Worm (Caenorhabditis elegans) whole organism, L4 larva: Measurements from ENCODE around the gene srt-5.
"Not testable (repeated sequence)": the region's sequence is repeated elsewhere in the genome, so short reads cannot be mapped to it uniquely, and the experiment has no call there.

Experiments used
- D1046.2 ChIP-seq: fragments of 200-800 bp; sonication (Bioruptor generic); IDR thresholded peaks from 2 replicates; pipeline ENCODE4 v1.3.6; 2022; ENCODE audit warnings: missing genetic modification characterization, missing compliant biosample characterization
- F26F4.8 ChIP-seq: fragments of 200-800 bp; sonication (Bioruptor generic); conservative IDR thresholded peaks from 2 replicates; pipeline ENCODE4 v1.3.6; 2022; ENCODE audit warnings: missing genetic modification characterization, missing compliant biosample characterization
- F37D6.2 ChIP-seq: sonication (generic microtip); optimal IDR thresholded peaks from 2 replicates; lab custom pipeline; 2016; ENCODE audit warnings: mild to moderate bottlenecking, missing genetic modification characterization, missing compliant biosample characterization
- F49E8.2 ChIP-seq: sonication (generic microtip); optimal IDR thresholded peaks from 2 replicates; lab custom pipeline; 2016; ENCODE audit warnings: missing compliant biosample characterization, mild to moderate bottlenecking, missing genetic modification characterization, borderline replicate concordance
- ZK546.5 ChIP-seq, 2 experiments: sonication (generic microtip); optimal IDR thresholded peaks; 2 replicates each; lab custom pipeline; 2017; ENCODE audit warnings: missing biosample characterization in 2 of 2, missing genetic modification characterization in 2 of 2
- attf-4 ChIP-seq: sonication (generic microtip); optimal IDR thresholded peaks from 3 replicates; lab custom pipeline; 2017; ENCODE audit warnings: missing biosample characterization, missing genetic modification characterization
- ceh-44 ChIP-seq: fragments of 200-800 bp; sonication (Bioruptor generic); IDR thresholded peaks from 2 replicates; pipeline ENCODE4 v1.3.6; 2022; ENCODE audit warnings: missing genetic modification reagents, missing genetic modification characterization, missing compliant biosample characterization
- ceh-82 ChIP-seq: sonication (generic microtip); optimal IDR thresholded peaks from 2 replicates; lab custom pipeline; 2017; ENCODE audit warnings: missing biosample characterization, missing genetic modification characterization
- ctbp-1 ChIP-seq: fragments of 200-800 bp; sonication (Bioruptor generic); IDR thresholded peaks from 2 replicates; pipeline ENCODE4 v1.3.6; 2022; ENCODE audit warnings: missing genetic modification reagents, missing genetic modification characterization, missing compliant biosample characterization
- daf-16 ChIP-seq, 3 experiments: sonication (generic microtip); optimal IDR thresholded peaks; 2 replicates each; lab custom pipeline; 2016 to 2017; ENCODE audit warnings: missing genetic modification characterization in 3 of 3, missing genetic modification reagents in 3 of 3, mild to moderate bottlenecking in 2 of 3, missing compliant biosample characterization in 2 of 3, missing biosample characterization in 1 of 3, moderate library complexity in 1 of 3
- dmd-9 ChIP-seq: fragments of 200-800 bp; sonication (Bioruptor generic); IDR thresholded peaks from 2 replicates; pipeline ENCODE4 v1.3.6; 2022; ENCODE audit warnings: missing genetic modification reagents, missing genetic modification characterization, missing compliant biosample characterization
- duxl-1 ChIP-seq: sonication (generic microtip); optimal IDR thresholded peaks from 2 replicates; lab custom pipeline; 2016; ENCODE audit warnings: mild to moderate bottlenecking, missing genetic modification characterization, moderate library complexity, missing compliant biosample characterization; ENCODE audit not compliant: poor library complexity
- egl-27 ChIP-seq: sonication (generic microtip); optimal IDR thresholded peaks from 3 replicates; lab custom pipeline; 2017; ENCODE audit warnings: missing biosample characterization, missing genetic modification reagents, missing genetic modification characterization
- egl-43 ChIP-seq: fragments of 200-800 bp; sonication (Bioruptor generic); IDR thresholded peaks from 2 replicates; pipeline ENCODE4 v1.3.6; 2022; ENCODE audit warnings: missing genetic modification reagents, missing genetic modification characterization, missing compliant biosample characterization
- fos-1 ChIP-seq: fragments of 150-350 bp; optimal IDR thresholded peaks from 2 replicates; lab custom pipeline; 2014; ENCODE audit warnings: missing biosample characterization, missing genetic modification characterization
- hif-1 ChIP-seq, 2 experiments: sonication (generic microtip); optimal IDR thresholded peaks; 2 replicates each; lab custom pipeline; 2016 to 2017; ENCODE audit warnings: missing compliant biosample characterization in 2 of 2, missing genetic modification characterization in 2 of 2, missing genetic modification reagents in 2 of 2, missing genotype in 2 of 2, mild to moderate bottlenecking in 1 of 2
- hlh-30 ChIP-seq: sonication (generic microtip); optimal IDR thresholded peaks from 2 replicates; lab custom pipeline; 2017; ENCODE audit warnings: antibody characterized with exemption, mild to moderate bottlenecking, missing genetic modification characterization, missing compliant biosample characterization; ENCODE audit not compliant: insufficient read depth
- jun-1 ChIP-seq: fragments of 150-350 bp; optimal IDR thresholded peaks from 2 replicates; lab custom pipeline; 2014; ENCODE audit warnings: missing biosample characterization, missing genetic modification reagents, missing genetic modification characterization
- lin-1 ChIP-seq: fragments of 200-800 bp; sonication (Bioruptor generic); IDR thresholded peaks from 2 replicates; pipeline ENCODE4 v1.3.6; 2022; ENCODE audit warnings: missing genetic modification reagents, missing genetic modification characterization, missing compliant biosample characterization
- lsy-2 ChIP-seq, 2 experiments: fragments of 150-350 bp in 1 of 2; sonication (generic microtip) in 1 of 2; optimal IDR thresholded peaks; 2 replicates each; lab custom pipeline; 2014 to 2017; ENCODE audit warnings: missing biosample characterization in 2 of 2, missing genetic modification characterization in 2 of 2
- mdl-1 ChIP-seq, 2 experiments: fragments of 150-350 bp in 1 of 2; sonication (generic microtip) in 1 of 2; optimal IDR thresholded peaks; 2 replicates each; lab custom pipeline; 2014 to 2017; ENCODE audit warnings: missing biosample characterization in 2 of 2, missing genetic modification characterization in 2 of 2
- nhr-10 ChIP-seq: fragments of 150-350 bp; optimal IDR thresholded peaks from 2 replicates; lab custom pipeline; 2014; ENCODE audit warnings: missing biosample characterization, missing genetic modification characterization
- nhr-102 ChIP-seq: sonication (generic microtip); optimal IDR thresholded peaks from 2 replicates; lab custom pipeline; 2016; ENCODE audit warnings: mild to moderate bottlenecking, missing genetic modification characterization, moderate library complexity, missing compliant biosample characterization
- nhr-11 ChIP-seq: fragments of 150-350 bp; optimal IDR thresholded peaks from 2 replicates; lab custom pipeline; 2014; ENCODE audit warnings: missing biosample characterization, missing genetic modification characterization
- nhr-237 ChIP-seq: sonication (generic microtip); optimal IDR thresholded peaks from 2 replicates; lab custom pipeline; 2017; ENCODE audit warnings: missing biosample characterization, missing genetic modification characterization
- nhr-25 ChIP-seq: sonication (generic microtip); optimal IDR thresholded peaks from 2 replicates; lab custom pipeline; 2017; ENCODE audit warnings: missing genetic modification characterization, mild to moderate bottlenecking, missing compliant biosample characterization, antibody characterized with exemption, moderate library complexity, borderline replicate concordance; ENCODE audit not compliant: insufficient read depth
- nhr-28 ChIP-seq: fragments of 150-350 bp; optimal IDR thresholded peaks from 2 replicates; lab custom pipeline; 2014; ENCODE audit warnings: missing biosample characterization, missing genetic modification characterization
- nhr-42 ChIP-seq: fragments of 200-800 bp; sonication (Bioruptor generic); IDR thresholded peaks from 2 replicates; pipeline ENCODE4 v1.3.6; 2022; ENCODE audit warnings: missing genetic modification characterization, missing compliant biosample characterization
- pha-4 ChIP-seq, 2 experiments: fragments of 150-350 bp in 1 of 2; fragments of 200-800 bp in 1 of 2; sonication (Bioruptor generic) in 1 of 2; IDR thresholded peaks in 1 of 2; optimal IDR thresholded peaks in 1 of 2; 2 replicates each; pipeline versions ENCODE4 v1.3.6 to Lab custom; 2014 to 2022; ENCODE audit warnings: missing genetic modification characterization in 2 of 2, missing genetic modification reagents in 2 of 2, missing biosample characterization in 1 of 2, missing compliant biosample characterization in 1 of 2
- php-3 ChIP-seq: fragments of 200-800 bp; sonication (Bioruptor generic); IDR thresholded peaks from 2 replicates; pipeline ENCODE4 v1.3.6; 2022; ENCODE audit warnings: missing genetic modification reagents, missing genetic modification characterization, missing compliant biosample characterization
- pqm-1 ChIP-seq: sonication (generic microtip); optimal IDR thresholded peaks from 2 replicates; lab custom pipeline; 2017; ENCODE audit warnings: missing biosample characterization, missing genetic modification characterization
- set-16 ChIP-seq: fragments of 200-800 bp; sonication (Bioruptor generic); IDR thresholded peaks from 2 replicates; pipeline ENCODE4 v1.3.6; 2022; ENCODE audit warnings: missing genetic modification reagents, missing genetic modification characterization, missing compliant biosample characterization
- spr-1 ChIP-seq: sonication (generic microtip); optimal IDR thresholded peaks from 2 replicates; lab custom pipeline; 2016; ENCODE audit warnings: mild to moderate bottlenecking, missing genetic modification characterization, missing compliant biosample characterization
- tag-97 ChIP-seq: fragments of 200-800 bp; sonication (Bioruptor generic); IDR thresholded peaks from 2 replicates; pipeline ENCODE4 v1.3.6; 2022; ENCODE audit warnings: missing genetic modification characterization, missing compliant biosample characterization
- tra-1 ChIP-seq: fragments of 200-800 bp; sonication (Bioruptor generic); IDR thresholded peaks from 2 replicates; pipeline ENCODE4 v1.3.6; 2022; ENCODE audit warnings: missing genetic modification reagents, missing genetic modification characterization, missing compliant biosample characterization
- unc-130 ChIP-seq: sonication (generic microtip); optimal IDR thresholded peaks from 2 replicates; lab custom pipeline; 2016; ENCODE audit warnings: missing genetic modification reagents, missing genetic modification characterization, missing compliant biosample characterization
- unc-62 ChIP-seq, 3 experiments: fragments of 150-350 bp in 1 of 3; sonication (generic microtip); optimal IDR thresholded peaks in 2 of 3; peaks in 1 of 3; 1 replicate in 1 of 3; 2 replicates in 2 of 3; lab custom pipeline; 2014 to 2017; ENCODE audit warnings: missing biosample characterization in 3 of 3, missing genetic modification characterization in 3 of 3, missing genetic modification reagents in 3 of 3, missing genotype in 1 of 3
- ztf-11 ChIP-seq: fragments of 150-350 bp; optimal IDR thresholded peaks from 2 replicates; lab custom pipeline; 2014; ENCODE audit warnings: missing biosample characterization, missing genetic modification characterization

Gene srt-5

DNA sequence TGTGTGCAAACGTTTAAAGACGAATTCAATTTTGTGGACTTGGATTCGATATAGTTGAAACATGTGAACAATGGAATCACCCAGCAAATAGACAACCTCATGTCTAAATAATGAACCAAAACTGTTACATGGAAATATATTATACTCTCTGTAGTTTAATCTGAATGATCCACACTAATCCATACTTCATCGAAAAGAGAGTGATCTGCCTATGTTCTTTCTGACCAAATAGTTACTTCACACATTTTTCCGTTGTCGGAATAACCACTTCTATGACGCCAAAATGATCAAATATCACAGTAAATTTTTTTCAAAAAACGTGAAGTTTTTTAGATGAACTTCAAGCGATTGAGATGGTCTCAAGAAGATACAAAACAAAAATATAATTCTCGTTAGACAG is 21.4 kb upstream of the srt-5 start, which contains the start of gene Y73C8C.4:
Y73C8C.4 (minus strand) TSS at position 101 of the 400 bp plus-strand sequence.
- not testable (repeated sequence) for TF ChIP-seq F37D6.2 (tag; lab: Kevin White, UChicago); php-3 (GFP tag; lab: Robert Waterston, UW); unc-62 (GFP tag; optimal IDR thresholded peaks at IDR 0.05 in 1 of 2; lab: Kevin White, UChicago); unc-62 (tag; optimal IDR thresholded peaks at IDR 0.05; lab: Kevin White, UChicago)
- TF ChIP-seq, all 104 proteins: peak for 0; not testable (repeated sequence) for 104

DNA sequence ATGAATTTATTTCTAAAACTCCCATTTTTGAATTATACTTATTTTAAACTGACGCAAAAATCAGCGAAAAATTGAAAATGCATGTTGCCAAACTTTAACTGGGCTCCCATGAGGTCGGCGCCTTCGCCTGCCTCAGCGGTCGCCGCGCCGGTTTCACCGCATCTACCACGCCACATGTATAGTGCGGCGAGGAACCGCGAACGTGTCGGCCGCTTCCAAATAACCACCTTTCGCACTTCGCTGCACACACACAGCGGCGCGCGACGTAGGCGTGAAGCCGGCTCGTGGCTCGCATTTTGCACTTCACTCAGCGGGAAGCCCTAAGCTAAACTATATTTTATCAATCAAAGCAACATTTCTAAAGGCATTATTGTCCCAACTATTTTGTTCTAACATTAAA is 19.8 kb upstream of the srt-5 start:
- TF ChIP-seq dmd-9 (GFP tag; lab: Robert Waterston, UW) (0 out of 2 replicates have a peak, but pooled peaks have one; percentile 12), ceh-44 (GFP tag; lab: Robert Waterston, UW) (no peak), set-16 (GFP tag; lab: Robert Waterston, UW) (peak; percentile 83)

DNA sequence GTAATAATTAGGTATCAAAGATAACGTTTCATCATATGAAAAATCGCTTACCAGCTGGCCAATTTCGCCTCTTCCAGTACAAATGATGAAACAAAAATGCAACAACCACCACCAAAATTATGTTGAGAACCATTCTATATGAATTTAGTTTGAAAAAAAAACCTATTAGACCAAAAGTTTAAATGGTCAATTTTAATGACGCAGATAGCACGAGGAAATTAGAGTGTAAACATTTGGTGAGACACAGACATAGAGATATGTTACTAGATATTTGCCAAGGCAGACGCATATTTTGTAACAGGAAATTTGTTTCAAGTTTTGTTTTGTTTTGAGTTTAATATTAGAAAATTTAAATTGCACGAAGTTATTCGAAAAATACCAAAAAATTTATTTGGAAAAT is 13.7 kb upstream of the srt-5 start, which contains the start of gene cyp-33C9:
cyp-33C9 (minus strand) TSS at position 211 of the 400 bp plus-strand sequence.
- peak; percentile 24 for TF ChIP-seq pqm-1 (tag; lab: Kevin White, UChicago)
- peak; percentile 7 for TF ChIP-seq hlh-30 (tag; lab: Kevin White, UChicago)
- peak; percentile 75 for TF ChIP-seq nhr-28 (tag; lab: Kevin White, UChicago)
- TF ChIP-seq F49E8.2, result no peak
- TF ChIP-seq ceh-82, result no peak
- TF ChIP-seq tra-1 (GFP tag; lab: Robert Waterston, UW), result no peak
- peak in 1 of 2 experiments; percentile 14 for TF ChIP-seq mdl-1 (tag; optimal IDR thresholded peaks at IDR 0.05; lab: Kevin White, UChicago)
- TF ChIP-seq daf-16 (GFP tag; optimal IDR thresholded peaks at IDR 0.05; lab: Kevin White, UChicago), result no peak
- peak; percentile 58 for TF ChIP-seq daf-16 (tag; optimal IDR thresholded peaks at IDR 0.05; lab: Kevin White, UChicago)

DNA sequence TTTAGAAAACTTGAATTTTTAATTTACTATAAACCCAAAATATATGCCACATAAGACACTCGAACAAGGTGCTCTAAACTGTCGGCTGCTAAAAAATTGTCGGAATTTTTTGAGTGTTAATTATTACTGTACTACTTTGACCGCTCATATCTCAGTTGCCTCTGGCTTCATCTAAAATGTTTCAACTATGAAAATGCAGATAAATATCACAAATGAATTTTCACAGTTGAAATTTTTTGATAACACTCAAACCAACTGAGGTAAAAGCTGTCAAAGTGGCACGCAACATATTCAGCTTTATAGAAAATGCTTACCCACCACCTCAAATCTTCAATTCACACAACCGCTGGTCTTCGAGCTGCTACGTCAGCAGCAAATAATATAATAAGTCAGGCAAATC is 8.1 kb upstream of the srt-5 start, which contains the start of gene acs-21:
acs-21 (plus strand) TSS at position 301 of the 400 bp plus-strand sequence.
- TF ChIP-seq ctbp-1 (GFP tag; lab: Robert Waterston, UW) (no peak), jun-1 (tag; lab: Kevin White, UChicago) (no peak), ceh-44 (GFP tag; lab: Robert Waterston, UW) (no peak), set-16 (GFP tag; lab: Robert Waterston, UW) (no peak), daf-16 (GFP tag; optimal IDR thresholded peaks at IDR 0.05; lab: Kevin White, UChicago) (no peak), daf-16 (tag; optimal IDR thresholded peaks at IDR 0.05; lab: Kevin White, UChicago) (no peak), attf-4 (tag; lab: Kevin White, UChicago) (no peak), fos-1 (tag; lab: Kevin White, UChicago) (no peak), unc-62 (GFP tag; optimal IDR thresholded peaks at IDR 0.05 in 1 of 2; lab: Kevin White, UChicago) (no peak), unc-62 (tag; optimal IDR thresholded peaks at IDR 0.05; lab: Kevin White, UChicago) (no peak), tag-97 (GFP tag; lab: Robert Waterston, UW) (no peak), unc-130 (no peak), duxl-1 (tag; lab: Kevin White, UChicago) (no peak), lsy-2 (tag; optimal IDR thresholded peaks at IDR 0.05; lab: Kevin White, UChicago) (no peak)

DNA sequence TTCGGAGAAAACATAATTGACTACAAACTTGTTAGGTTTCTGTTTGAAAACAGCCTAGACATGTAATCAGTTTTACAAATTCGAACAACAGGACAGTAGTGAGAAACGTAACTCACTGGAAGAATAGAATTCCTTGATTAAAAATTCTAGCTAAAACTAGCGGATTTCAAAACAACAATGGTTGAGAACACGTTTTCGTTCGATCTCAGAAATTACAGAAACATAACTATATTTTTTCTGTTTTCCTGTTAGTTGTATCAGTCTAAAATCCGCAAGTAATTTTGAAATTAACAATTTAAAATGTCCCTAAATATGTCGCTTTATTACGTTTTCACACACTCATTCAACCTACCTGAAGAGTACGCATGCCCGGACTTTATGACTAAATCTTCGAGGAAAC is 5.6 kb upstream of the srt-5 start, which contains the start of gene srt-8:
srt-8 (plus strand) TSS at position 301 of the 400 bp plus-strand sequence.
- TF ChIP-seq lin-1 (GFP tag; lab: Robert Waterston, UW) (no peak), F49E8.2 (no peak), F26F4.8 (GFP tag; lab: Robert Waterston, UW) (no peak), pqm-1 (tag; lab: Kevin White, UChicago) (no peak), nhr-102 (tag; lab: Kevin White, UChicago) (no peak)
- TF ChIP-seq, all 104 proteins: peak for 0

DNA sequence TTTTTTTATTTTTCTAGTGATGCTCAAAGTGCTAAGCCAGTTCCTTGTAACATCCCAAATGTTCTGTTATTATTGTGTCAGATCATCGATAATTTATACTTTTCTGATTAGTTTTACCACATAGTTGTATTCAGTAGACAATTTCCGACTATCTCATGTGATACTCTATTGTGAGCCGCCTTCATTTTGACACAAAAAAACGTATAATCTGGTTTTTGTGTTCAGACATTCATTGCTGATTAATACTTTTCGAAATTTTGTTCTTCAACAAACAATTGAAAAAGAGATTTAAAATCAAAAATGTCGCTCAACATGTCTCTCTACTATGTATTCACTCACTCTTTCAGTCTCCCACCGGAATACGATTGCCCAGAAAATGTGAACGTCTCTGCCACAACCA is 779 bp upstream of the srt-5 start, which contains the start of gene srt-7:
srt-7 (plus strand) TSS at position 301 of the 400 bp plus-strand sequence.
- TF ChIP-seq nhr-42 (no peak), spr-1 (tag; lab: Kevin White, UChicago) (no peak), D1046.2 (GFP tag; lab: Robert Waterston, UW) (no peak), pha-4 (GFP tag; IDR thresholded peaks at IDR 0.05; lab: Robert Waterston, UW) (no peak), pha-4 (tag; optimal IDR thresholded peaks at IDR 0.05; lab: Kevin White, UChicago) (no peak), ztf-11 (tag; lab: Kevin White, UChicago) (no peak), hif-1 (tag; optimal IDR thresholded peaks at IDR 0.05; lab: Kevin White, UChicago) (no peak), nhr-10 (no peak), nhr-11 (tag; lab: Kevin White, UChicago) (no peak), nhr-25 (no peak), ZK546.5 (tag; optimal IDR thresholded peaks at IDR 0.05; lab: Kevin White, UChicago) (no peak), fos-1 (tag; lab: Kevin White, UChicago) (no peak), nhr-237 (tag; lab: Kevin White, UChicago) (no peak), egl-27 (tag; lab: Kevin White, UChicago) (no peak), egl-43 (GFP tag; lab: Robert Waterston, UW) (no peak)
